Fruit fly (Drosophila melanogaster): ENCODE results near the gene cal1.

cal1 gene

dm6 chr3R:17080666-17081358 is 7.3 kb upstream of the cal1 start (continued):
- peak; percentile 96 for TF ChIP-seq CG8319 (GFP tag; optimal IDR thresholded peaks at IDR 0.05)
- TF ChIP-seq Ets96B (tag; optimal IDR thresholded peaks at IDR 0.05), result peak; percentile 98
- peak; percentile 97 for TF ChIP-seq CG6792 (GFP tag; optimal IDR thresholded peaks at IDR 0.05)
- TF ChIP-seq Eip75B (GFP tag; optimal IDR thresholded peaks at IDR 0.05), result peak; percentile 98
- peak; percentile 95 for TF ChIP-seq CG6163 (GFP tag; IDR thresholded peaks at IDR 0.05)
- TF ChIP-seq CG16779 (tag; optimal IDR thresholded peaks at IDR 0.05), result peak; percentile 97
- TF ChIP-seq Gug (GFP tag; IDR thresholded peaks at IDR 0.05), result peak; percentile 94
- peak; percentile 95 for TF ChIP-seq Sox102F (GFP tag; optimal IDR thresholded peaks at IDR 0.05)
- peak; percentile 99 for TF ChIP-seq CG6276 (GFP tag; optimal IDR thresholded peaks at IDR 0.05)
- peak; percentile 97 for TF ChIP-seq CG10631 (GFP tag; optimal IDR thresholded peaks at IDR 0.05)
- TF ChIP-seq cyc (GFP tag; optimal IDR thresholded peaks at IDR 0.05), result peak; percentile 94
- peak; percentile 98 for TF ChIP-seq Met (GFP tag; optimal IDR thresholded peaks at IDR 0.05)
- peak; percentile 95 for TF ChIP-seq CG7368 (GFP tag; optimal IDR thresholded peaks at IDR 0.05)
- TF ChIP-seq CG11902 (GFP tag; optimal IDR thresholded peaks at IDR 0.05), result peak; percentile 91
- TF ChIP-seq eg (GFP tag; IDR thresholded peaks at IDR 0.05), result peak; percentile 96
- peak; percentile 91 for TF ChIP-seq CG6854 (GFP tag; optimal IDR thresholded peaks at IDR 0.05)
- peak; percentile 48 for TF ChIP-seq Hr38 (GFP tag; optimal IDR thresholded peaks at IDR 0.05)
- peak; percentile 95 to 97 for TF ChIP-seq ss (GFP tag; optimal IDR thresholded peaks at IDR 0.05)
- TF ChIP-seq Eip78C (GFP tag), result peak; percentile 100
- peak; percentile 98 for TF ChIP-seq CG15336 (GFP tag; IDR thresholded peaks at IDR 0.05)
- TF ChIP-seq topi (GFP tag; optimal IDR thresholded peaks at IDR 0.05), result peak; percentile 98

dm6 chr3R:17081359-17081935 is 6.6 kb upstream of the cal1 start:
- no peak for TF ChIP-seq topi (GFP tag; optimal IDR thresholded peaks at IDR 0.05)
- peak; percentile 92 for TF ChIP-seq CG8119 (GFP tag; IDR thresholded peaks at IDR 0.05)
- TF ChIP-seq CG3032 (tag; optimal IDR thresholded peaks at IDR 0.05), result peak; percentile 84
- no peak for TF ChIP-seq Ets21C (GFP tag; optimal IDR thresholded peaks at IDR 0.05)
- no peak for TF ChIP-seq Met (GFP tag; optimal IDR thresholded peaks at IDR 0.05)
- no peak for TF ChIP-seq CG16779 (tag; optimal IDR thresholded peaks at IDR 0.05)
- peak; percentile 85 for TF ChIP-seq Gug (GFP tag; IDR thresholded peaks at IDR 0.05)
- TF ChIP-seq Hr39 (GFP tag; optimal IDR thresholded peaks at IDR 0.05), result no peak
- peak; percentile 58 for TF ChIP-seq CG34406 (GFP tag; optimal IDR thresholded peaks at IDR 0.05)
- TF ChIP-seq dsx (GFP tag; optimal IDR thresholded peaks at IDR 0.05; ENCODE audit: poor library complexity, severe bottlenecking), result peak; percentile 75
- no peak for TF ChIP-seq Sox102F (GFP tag; optimal IDR thresholded peaks at IDR 0.05)
- no peak for TF ChIP-seq Eip93F (GFP tag; optimal IDR thresholded peaks at IDR 0.05)
- peak; percentile 41 for TF ChIP-seq CG6792 (GFP tag; optimal IDR thresholded peaks at IDR 0.05)
- TF ChIP-seq Smox (GFP tag; optimal IDR thresholded peaks at IDR 0.05), result no peak
- TF ChIP-seq achi (GFP tag; optimal IDR thresholded peaks at IDR 0.05), result no peak
- no peak for TF ChIP-seq Blimp-1 (GFP tag; optimal IDR thresholded peaks at IDR 0.05)
- peak; percentile 23 for TF ChIP-seq CG1621 (tag; optimal IDR thresholded peaks at IDR 0.05)
- no peak for TF ChIP-seq CG6854 (GFP tag; optimal IDR thresholded peaks at IDR 0.05)
- peak; percentile 92 for TF ChIP-seq CG15336 (GFP tag; IDR thresholded peaks at IDR 0.05)
- TF ChIP-seq CG11294 (GFP tag; IDR thresholded peaks at IDR 0.05), result peak; percentile 78
- TF ChIP-seq CG8632 (GFP tag; optimal IDR thresholded peaks at IDR 0.05), result peak; percentile 64
- TF ChIP-seq CG8319 (GFP tag; optimal IDR thresholded peaks at IDR 0.05), result no peak
- TF ChIP-seq CG10631 (GFP tag; optimal IDR thresholded peaks at IDR 0.05), result no peak
- TF ChIP-seq dac (GFP tag; optimal IDR thresholded peaks at IDR 0.05), result peak; percentile 49
- TF ChIP-seq CG11762 (GFP tag; optimal IDR thresholded peaks at IDR 0.05; ENCODE audit: insufficient read depth), result peak; percentile 61
- peak; percentile 83 for TF ChIP-seq net (GFP tag; optimal IDR thresholded peaks at IDR 0.05)
- peak; percentile 95 for TF ChIP-seq Eip78C (GFP tag)
- TF ChIP-seq svp (GFP tag), result no peak
- peak; percentile 94 for TF ChIP-seq CG32006 (GFP tag; optimal IDR thresholded peaks at IDR 0.05)
- peak; percentile 73 for TF ChIP-seq CG6808 (GFP tag; optimal IDR thresholded peaks at IDR 0.05)
- TF ChIP-seq CG3919 (GFP tag; optimal IDR thresholded peaks at IDR 0.05), result peak; percentile 75
- no peak for TF ChIP-seq CG9139 (GFP tag; optimal IDR thresholded peaks at IDR 0.05)
- TF ChIP-seq Lpt (GFP tag; optimal IDR thresholded peaks at IDR 0.05), result peak; percentile 82
- TF ChIP-seq Hr4 (GFP tag; optimal IDR thresholded peaks at IDR 0.05), result peak; percentile 92
- TF ChIP-seq spab (GFP tag; optimal IDR thresholded peaks at IDR 0.05), result no peak
- TF ChIP-seq Ets96B (tag; optimal IDR thresholded peaks at IDR 0.05), result peak; percentile 80
- peak; percentile 30 for TF ChIP-seq lz (GFP tag; optimal IDR thresholded peaks at IDR 0.05)
- peak; percentile 54 for TF ChIP-seq Sox14 (GFP tag; optimal IDR thresholded peaks at IDR 0.05)
- TF ChIP-seq cyc (GFP tag; optimal IDR thresholded peaks at IDR 0.05), result peak; percentile 39

Measured in whole organism, prepupa.